Worm (Caenorhabditis elegans): ENCODE results near the gene F21A3.4.

DNA sequence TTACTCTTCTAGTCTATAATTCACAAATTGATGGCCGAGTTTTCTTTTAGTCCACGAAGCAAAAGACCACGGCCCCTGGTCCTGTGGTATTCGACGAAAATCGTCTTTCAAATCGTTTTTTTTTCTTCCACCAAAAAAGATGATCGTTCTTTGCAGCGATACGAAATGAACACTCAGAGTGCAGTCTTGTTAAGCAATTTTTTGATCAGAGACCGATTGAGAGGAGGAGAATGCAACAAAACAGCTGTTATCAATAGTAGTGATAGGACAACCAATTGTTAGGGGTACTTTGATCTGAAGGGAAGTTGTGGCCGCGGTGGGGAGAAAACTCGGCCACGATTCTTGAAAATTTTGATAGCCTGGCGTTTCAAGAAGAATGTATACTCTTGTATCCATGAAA, 27.6 kb downstream of the F21A3.4 start:
- TF ChIP-seq fkh-10 (GFP tag; optimal IDR thresholded peaks at IDR 0.05) (no peak), mef-2 (tag; optimal IDR thresholded peaks at IDR 0.05) (no peak), snpc-4 (tag; optimal IDR thresholded peaks at IDR 0.05) (no peak), tbx-2 (tag; optimal IDR thresholded peaks at IDR 0.05) (peak; percentile 45), lin-39 (tag; optimal IDR thresholded peaks at IDR 0.05) (peak; percentile 47), nhr-12 (tag; optimal IDR thresholded peaks at IDR 0.05) (no peak), unc-62 (GFP tag; optimal IDR thresholded peaks at IDR 0.05) (no peak), unc-30 (tag; optimal IDR thresholded peaks at IDR 0.05) (no peak), ama-1 (optimal IDR thresholded peaks at IDR 0.05) (no peak)
